Worm (Caenorhabditis elegans) whole organism, young adult: ENCODE measurements around the gene srh-73.

ENCODE experiments used
- B0019.2 ChIP-seq: fragments of 200-800 bp; sonication (Bioruptor generic); conservative IDR thresholded peaks from 2 replicates; pipeline ENCODE4 v1.3.6; 2022; ENCODE audit warnings: missing genetic modification reagents, missing genetic modification characterization, missing compliant biosample characterization
- C06A6.2 ChIP-seq: fragments of 200-800 bp; sonication (Bioruptor generic); conservative IDR thresholded peaks from 2 replicates; pipeline ENCODE4 v1.3.6; 2022; ENCODE audit warnings: missing genetic modification characterization, missing compliant biosample characterization
- C17E4.6 ChIP-seq: fragments of 200-800 bp; sonication (Bioruptor generic); IDR thresholded peaks from 2 replicates; pipeline ENCODE4 v1.3.6; 2022; ENCODE audit warnings: missing genetic modification reagents, missing genetic modification characterization, missing compliant biosample characterization
- F10E7.11 ChIP-seq: sonication (generic microtip); optimal IDR thresholded peaks from 2 replicates; lab custom pipeline; 2017; ENCODE audit warnings: mild to moderate bottlenecking, missing genetic modification characterization, moderate library complexity, missing compliant biosample characterization
- F23B12.7 ChIP-seq: sonication (generic microtip); optimal IDR thresholded peaks from 2 replicates; lab custom pipeline; 2017; ENCODE audit warnings: missing genetic modification characterization, mild to moderate bottlenecking, missing compliant biosample characterization, antibody characterized with exemption, moderate library complexity; ENCODE audit not compliant: insufficient read depth
- F37B4.10 ChIP-seq: fragments of 200-800 bp; sonication (Bioruptor generic); IDR thresholded peaks from 2 replicates; pipeline ENCODE4 v1.3.6; 2022; ENCODE audit warnings: missing genetic modification characterization, missing compliant biosample characterization
- F55B11.4 ChIP-seq: sonication (generic microtip); optimal IDR thresholded peaks from 2 replicates; lab custom pipeline; 2016; ENCODE audit warnings: missing compliant biosample characterization, missing genetic modification characterization, borderline replicate concordance; ENCODE audit not compliant: insufficient read depth
- Y53F4B.3 ChIP-seq: fragments of 200-800 bp; sonication (Bioruptor generic); IDR thresholded peaks from 2 replicates; pipeline ENCODE4 v1.3.6; 2022; ENCODE audit warnings: missing genetic modification reagents, missing genetic modification characterization, missing compliant biosample characterization
- Y56A3A.18 ChIP-seq: fragments of 200-800 bp; sonication (Bioruptor generic); IDR thresholded peaks from 2 replicates; pipeline ENCODE4 v1.3.6; 2022; ENCODE audit warnings: missing genetic modification reagents, missing genetic modification characterization, missing compliant biosample characterization
- aptf-2 ChIP-seq: fragments of 200-800 bp; sonication (Bioruptor generic); conservative IDR thresholded peaks from 2 replicates; pipeline ENCODE4 v1.3.6; 2022; ENCODE audit warnings: missing genetic modification reagents, missing genetic modification characterization, missing compliant biosample characterization
- aptf-3 ChIP-seq: fragments of 200-800 bp; sonication (Bioruptor generic); IDR thresholded peaks from 2 replicates; pipeline ENCODE4 v1.3.6; 2022; ENCODE audit warnings: missing genetic modification characterization, missing compliant biosample characterization
- athp-1 ChIP-seq: sonication (generic microtip); optimal IDR thresholded peaks from 2 replicates; lab custom pipeline; 2017; ENCODE audit warnings: mild to moderate bottlenecking, missing genetic modification characterization, missing compliant biosample characterization
- attf-5 ChIP-seq: fragments of 200-800 bp; sonication (Bioruptor generic); optimal IDR thresholded peaks from 2 replicates; lab custom pipeline; 2018; ENCODE audit warnings: mild to moderate bottlenecking, missing genetic modification characterization, missing compliant biosample characterization
- bed-1 ChIP-seq: fragments of 200-800 bp; sonication (Bioruptor generic); IDR thresholded peaks from 2 replicates; pipeline ENCODE4 v1.3.6; 2022; ENCODE audit warnings: missing genetic modification reagents, missing genetic modification characterization, missing compliant biosample characterization
- ccch-3 ChIP-seq: fragments of 200-800 bp; sonication (Bioruptor generic); optimal IDR thresholded peaks from 2 replicates; lab custom pipeline; 2018; ENCODE audit warnings: mild to moderate bottlenecking, missing genetic modification characterization, missing compliant biosample characterization
- cebp-1 ChIP-seq, 2 experiments: fragments of 200-800 bp in 1 of 2; sonication (Bioruptor generic) in 1 of 2; sonication (generic microtip) in 1 of 2; IDR thresholded peaks in 1 of 2; optimal IDR thresholded peaks in 1 of 2; 2 replicates each; pipeline versions ENCODE4 v1.3.6 to Lab custom; 2017 to 2022; ENCODE audit warnings: missing compliant biosample characterization in 2 of 2, missing genetic modification characterization in 2 of 2, mild to moderate bottlenecking in 1 of 2, missing genetic modification reagents in 1 of 2, moderate library complexity in 1 of 2
- ceh-40 ChIP-seq: fragments of 200-800 bp; sonication (Bioruptor generic); IDR thresholded peaks from 2 replicates; pipeline ENCODE4 v1.3.6; 2022; ENCODE audit warnings: missing genetic modification characterization, missing compliant biosample characterization
- ceh-58 ChIP-seq: fragments of 200-800 bp; sonication (Bioruptor generic); IDR thresholded peaks from 2 replicates; pipeline ENCODE4 v1.3.6; 2022; ENCODE audit warnings: missing genetic modification characterization, missing compliant biosample characterization
- ceh-79 ChIP-seq: sonication (generic microtip); optimal IDR thresholded peaks from 2 replicates; lab custom pipeline; 2017; ENCODE audit warnings: mild to moderate bottlenecking, missing genetic modification characterization, missing compliant biosample characterization
- egl-18 ChIP-seq: fragments of 200-800 bp; sonication (Bioruptor generic); IDR thresholded peaks from 2 replicates; pipeline ENCODE4 v1.3.6; 2022; ENCODE audit warnings: missing genetic modification reagents, missing genetic modification characterization, missing compliant biosample characterization
- fkh-3 ChIP-seq: sonication (generic microtip); optimal IDR thresholded peaks from 2 replicates; lab custom pipeline; 2016; ENCODE audit warnings: mild to moderate bottlenecking, missing genetic modification characterization, missing compliant biosample characterization
- him-1 ChIP-seq: sonication (generic microtip); optimal IDR thresholded peaks from 2 replicates; lab custom pipeline; 2016; ENCODE audit warnings: missing genotype, missing genetic modification reagents, missing genetic modification characterization, missing compliant biosample characterization
- hlh-12 ChIP-seq: sonication (generic microtip); optimal IDR thresholded peaks from 2 replicates; lab custom pipeline; 2016; ENCODE audit warnings: missing genetic modification characterization, missing compliant biosample characterization
- hmg-1.2 ChIP-seq: fragments of 200-800 bp; sonication (Bioruptor generic); IDR thresholded peaks from 2 replicates; pipeline ENCODE4 v1.3.6; 2022; ENCODE audit warnings: missing genetic modification reagents, missing genetic modification characterization, missing compliant biosample characterization
- hmg-20 ChIP-seq: fragments of 200-800 bp; sonication (Bioruptor generic); IDR thresholded peaks from 2 replicates; pipeline ENCODE4 v1.3.6; 2022; ENCODE audit warnings: missing genetic modification reagents, missing genetic modification characterization, missing compliant biosample characterization
- hrde-1 ChIP-seq: sonication (generic microtip); optimal IDR thresholded peaks from 2 replicates; lab custom pipeline; 2016; ENCODE audit warnings: missing genetic modification characterization, mild to moderate bottlenecking, missing compliant biosample characterization, moderate library complexity, missing genotype, missing genetic modification reagents, borderline replicate concordance
- lin-35 ChIP-seq, 3 experiments: fragments of 150-350 bp in 2 of 3; sonication (generic microtip) in 1 of 3; optimal IDR thresholded peaks; 2 replicates each; lab custom pipeline; 2014 to 2018; ENCODE audit warnings: missing biosample characterization in 3 of 3, missing genetic modification characterization in 3 of 3, missing genetic modification reagents in 3 of 3
- lin-40 ChIP-seq: sonication (generic microtip); optimal IDR thresholded peaks from 2 replicates; lab custom pipeline; 2016; ENCODE audit warnings: missing genetic modification characterization, mild to moderate bottlenecking, missing compliant biosample characterization, missing genotype, missing genetic modification reagents
- lin-54 ChIP-seq: fragments of 200-800 bp; sonication (Bioruptor generic); optimal IDR thresholded peaks from 2 replicates; lab custom pipeline; 2018; ENCODE audit warnings: mild to moderate bottlenecking, missing genetic modification characterization, missing compliant biosample characterization
- lir-1 ChIP-seq: fragments of 200-800 bp; sonication (Bioruptor generic); conservative IDR thresholded peaks from 2 replicates; pipeline ENCODE4 v1.3.6; 2022; ENCODE audit warnings: missing genetic modification reagents, missing genetic modification characterization, missing compliant biosample characterization
- lsy-27 ChIP-seq: sonication (generic microtip); optimal IDR thresholded peaks from 2 replicates; lab custom pipeline; 2017; ENCODE audit warnings: missing genetic modification characterization, mild to moderate bottlenecking, missing compliant biosample characterization, antibody characterized with exemption, missing genotype, borderline replicate concordance; ENCODE audit not compliant: insufficient read depth
- mes-4 ChIP-seq: sonication (generic microtip); optimal IDR thresholded peaks from 2 replicates; lab custom pipeline; 2016; ENCODE audit warnings: missing genotype, missing genetic modification characterization, missing compliant biosample characterization
- mxl-1 ChIP-seq: sonication (generic microtip); optimal IDR thresholded peaks from 2 replicates; lab custom pipeline; 2016; ENCODE audit warnings: missing genetic modification characterization, missing compliant biosample characterization
- nfya-2 ChIP-seq: fragments of 200-800 bp; sonication (Bioruptor generic); IDR thresholded peaks from 2 replicates; pipeline ENCODE4 v1.3.6; 2022; ENCODE audit warnings: missing genetic modification reagents, missing genetic modification characterization, missing compliant biosample characterization
- nhr-120 ChIP-seq: fragments of 200-800 bp; sonication (Bioruptor generic); IDR thresholded peaks from 2 replicates; pipeline ENCODE4 v1.3.6; 2022; ENCODE audit warnings: missing genetic modification characterization, missing compliant biosample characterization
- nhr-179 ChIP-seq: sonication (generic microtip); optimal IDR thresholded peaks from 2 replicates; lab custom pipeline; 2016; ENCODE audit warnings: mild to moderate bottlenecking, missing genetic modification characterization, missing compliant biosample characterization
- pbrm-1 ChIP-seq: fragments of 200-800 bp; sonication (Bioruptor generic); IDR thresholded peaks from 2 replicates; pipeline ENCODE4 v1.3.6; 2022; ENCODE audit warnings: missing genetic modification reagents, missing genetic modification characterization, missing compliant biosample characterization
- rcor-1 ChIP-seq: fragments of 200-800 bp; sonication (Bioruptor generic); IDR thresholded peaks from 2 replicates; pipeline ENCODE4 v1.3.6; 2022; ENCODE audit warnings: missing genetic modification reagents, missing genetic modification characterization, missing compliant biosample characterization
- repo-1 ChIP-seq: sonication (generic microtip); optimal IDR thresholded peaks from 2 replicates; lab custom pipeline; 2017; ENCODE audit warnings: mild to moderate bottlenecking, missing genetic modification characterization, missing compliant biosample characterization
- sdz-38 ChIP-seq: sonication (generic microtip); optimal IDR thresholded peaks from 2 replicates; lab custom pipeline; 2016; ENCODE audit warnings: missing genotype, missing genetic modification characterization, missing compliant biosample characterization
- sea-2 ChIP-seq: fragments of 200-800 bp; sonication (Bioruptor generic); IDR thresholded peaks from 2 replicates; pipeline ENCODE4 v1.3.6; 2022; ENCODE audit warnings: missing genetic modification characterization, missing compliant biosample characterization
- snpc-1.3 ChIP-seq: sonication (generic microtip); optimal IDR thresholded peaks from 2 replicates; lab custom pipeline; 2017; ENCODE audit warnings: missing genetic modification characterization, mild to moderate bottlenecking, missing compliant biosample characterization, antibody characterized with exemption, moderate library complexity, missing genotype, missing genetic modification reagents; ENCODE audit not compliant: insufficient read depth
- snpc-3.4 ChIP-seq: sonication (generic microtip); optimal IDR thresholded peaks from 2 replicates; lab custom pipeline; 2017; ENCODE audit warnings: missing genetic modification characterization, mild to moderate bottlenecking, missing compliant biosample characterization, antibody characterized with exemption, moderate library complexity, missing genotype, missing genetic modification reagents
- tbx-9 ChIP-seq: sonication (generic microtip); optimal IDR thresholded peaks from 2 replicates; lab custom pipeline; 2016; ENCODE audit warnings: borderline replicate concordance, missing genetic modification characterization, inconsistent platforms, missing compliant biosample characterization
- unc-130 ChIP-seq: sonication (generic microtip); optimal IDR thresholded peaks from 2 replicates; lab custom pipeline; 2016; ENCODE audit warnings: missing genetic modification reagents, missing genetic modification characterization, missing compliant biosample characterization
- xnd-1 ChIP-seq: sonication (generic microtip); optimal IDR thresholded peaks from 2 replicates; lab custom pipeline; 2016; ENCODE audit warnings: missing genotype, missing genetic modification reagents, missing genetic modification characterization, missing compliant biosample characterization
- ztf-25 ChIP-seq: fragments of 200-800 bp; sonication (Bioruptor generic); IDR thresholded peaks from 2 replicates; pipeline ENCODE4 v1.3.6; 2022; ENCODE audit warnings: missing genetic modification reagents, missing genetic modification characterization, missing compliant biosample characterization
- ztf-3 ChIP-seq: fragments of 200-800 bp; sonication (Bioruptor generic); optimal IDR thresholded peaks from 2 replicates; lab custom pipeline; 2018; ENCODE audit warnings: mild to moderate bottlenecking, missing genetic modification characterization, missing compliant biosample characterization

srh-73 gene

DNA sequence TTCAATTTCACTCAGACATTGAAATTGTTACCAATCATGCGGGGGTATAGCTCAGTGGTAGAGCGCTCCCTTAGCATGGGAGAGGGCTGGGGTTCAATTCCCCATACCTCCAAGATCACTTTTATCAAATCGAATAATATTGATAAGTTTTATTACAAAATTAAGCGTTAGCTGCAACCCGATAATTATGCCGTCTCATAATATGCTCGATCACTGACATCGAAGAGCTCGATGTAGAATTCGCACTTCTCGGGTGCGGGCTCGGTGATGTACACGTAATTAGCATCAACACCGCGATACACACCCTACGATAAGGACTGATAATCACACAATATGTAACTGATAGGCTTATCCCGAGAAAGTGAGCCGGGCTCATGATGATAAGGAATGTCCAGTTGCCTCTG lies 30.6 kb downstream of the srh-73 start (continued):
- peak; percentile 54 for TF ChIP-seq snpc-3.4 (tag; lab: Kevin White, UChicago)
- TF ChIP-seq Y53F4B.3 (GFP tag; lab: Robert Waterston, UW): no peak
- TF ChIP-seq unc-130: peak; percentile 5
- no peak for TF ChIP-seq aptf-3 (GFP tag; lab: Robert Waterston, UW)
- no peak for TF ChIP-seq lin-35 (GFP tag; optimal IDR thresholded peaks at IDR 0.05; lab: Kevin White, UChicago)
- TF ChIP-seq mes-4 (tag; lab: Kevin White, UChicago): peak; percentile 39
- no peak for TF ChIP-seq lsy-27 (tag; lab: Kevin White, UChicago)
- no peak for TF ChIP-seq F10E7.11 (tag; lab: Kevin White, UChicago)
- no peak for TF ChIP-seq nhr-179
- TF ChIP-seq F55B11.4 (tag; lab: Kevin White, UChicago): no peak
- TF ChIP-seq hrde-1 (tag; lab: Kevin White, UChicago): peak; percentile 67
- TF ChIP-seq sea-2: no peak
- no peak for TF ChIP-seq pbrm-1 (GFP tag; lab: Robert Waterston, UW)
- TF ChIP-seq aptf-2 (GFP tag; lab: Robert Waterston, UW): no peak
- no peak for TF ChIP-seq ztf-3
- TF ChIP-seq sdz-38 (tag; lab: Kevin White, UChicago): no peak
- TF ChIP-seq him-1: peak; percentile 42
- TF ChIP-seq snpc-1.3: peak; percentile 29
- no peak for TF ChIP-seq hmg-20 (GFP tag; lab: Robert Waterston, UW)
- TF ChIP-seq nhr-120 (GFP tag; lab: Robert Waterston, UW): no peak; the same call in 1 of the 2 replicates
- TF ChIP-seq ceh-58 (GFP tag; lab: Robert Waterston, UW): no peak
- TF ChIP-seq F23B12.7 (tag; lab: Kevin White, UChicago): no peak
- TF ChIP-seq Y56A3A.18: no peak
- no peak for TF ChIP-seq C06A6.2
- TF ChIP-seq ccch-3: no peak
- no peak for TF ChIP-seq lin-40 (tag; lab: Kevin White, UChicago)
- TF ChIP-seq tbx-9 (tag; lab: Kevin White, UChicago): no peak
- TF ChIP-seq xnd-1 (tag; lab: Kevin White, UChicago): no peak
- TF ChIP-seq cebp-1 (GFP tag; IDR thresholded peaks at IDR 0.05; lab: Robert Waterston, UW): no peak
- no peak for TF ChIP-seq cebp-1 (tag; optimal IDR thresholded peaks at IDR 0.05; lab: Kevin White, UChicago)
- peak; percentile 36; the same call in 1 of the 2 replicates for TF ChIP-seq ztf-25 (GFP tag; lab: Robert Waterston, UW)
- TF ChIP-seq lin-54 (GFP tag; lab: Kevin White, UChicago): peak; percentile 1
- TF ChIP-seq C17E4.6 (GFP tag; lab: Robert Waterston, UW): no peak
- TF ChIP-seq attf-5: no peak
- no peak for TF ChIP-seq lir-1 (GFP tag; lab: Robert Waterston, UW)
- no peak for TF ChIP-seq ceh-40 (GFP tag; lab: Robert Waterston, UW)
- 0 out of 2 replicates have a peak, but pooled peaks have one; percentile 34 for TF ChIP-seq rcor-1 (GFP tag; lab: Robert Waterston, UW)
- no peak for TF ChIP-seq F37B4.10 (GFP tag; lab: Robert Waterston, UW)
- peak; percentile 19 for TF ChIP-seq athp-1 (tag; lab: Kevin White, UChicago)
- TF ChIP-seq hmg-1.2 (GFP tag; lab: Robert Waterston, UW): peak; percentile 48
- peak; percentile 45 for TF ChIP-seq repo-1
- no peak for TF ChIP-seq bed-1 (GFP tag; lab: Robert Waterston, UW)
- peak; percentile 27 for TF ChIP-seq fkh-3
- no peak for TF ChIP-seq egl-18
- no peak for TF ChIP-seq nfya-2
- no peak for TF ChIP-seq ceh-79 (tag; lab: Kevin White, UChicago)
- TF ChIP-seq hlh-12 (tag; lab: Kevin White, UChicago): no peak
- no peak for TF ChIP-seq B0019.2 (GFP tag; lab: Robert Waterston, UW)
- TF ChIP-seq mxl-1 (tag; lab: Kevin White, UChicago): peak; percentile 34
